Worm (Caenorhabditis elegans) whole organism, early embryonic: ENCODE results near the gene srw-23.

Experiments used
- ama-1 ChIP-seq: fragments of 150-350 bp; optimal IDR thresholded peaks from 2 replicates; lab custom pipeline; 2014
- flt-1 ChIP-seq: fragments of 200-800 bp; sonication (Bioruptor generic); IDR thresholded peaks from 2 replicates; pipeline ENCODE4 v1.3.6; 2022; ENCODE audit warnings: missing genetic modification characterization, missing compliant biosample characterization
- tbx-11 ChIP-seq: fragments of 200-800 bp; sonication (Bioruptor generic); IDR thresholded peaks from 2 replicates; pipeline ENCODE4 v1.3.6; 2022; ENCODE audit warnings: missing genetic modification characterization, missing compliant biosample characterization

ce11 chrV:16831310-16831709 is 42.4 kb upstream of the srw-23 start:
- TF ChIP-seq flt-1 (GFP tag; lab: Robert Waterston, UW) (no peak), ama-1 (lab: Kevin White, UChicago) (no peak), tbx-11 (GFP tag; lab: Robert Waterston, UW) (no peak)
